Worm (Caenorhabditis elegans): ENCODE data around the gene Y45G12B.2.
A peak's percentile ranks its signal among the peaks of the same experiment; 100 is the strongest.

Y45G12B.2 gene

DNA sequence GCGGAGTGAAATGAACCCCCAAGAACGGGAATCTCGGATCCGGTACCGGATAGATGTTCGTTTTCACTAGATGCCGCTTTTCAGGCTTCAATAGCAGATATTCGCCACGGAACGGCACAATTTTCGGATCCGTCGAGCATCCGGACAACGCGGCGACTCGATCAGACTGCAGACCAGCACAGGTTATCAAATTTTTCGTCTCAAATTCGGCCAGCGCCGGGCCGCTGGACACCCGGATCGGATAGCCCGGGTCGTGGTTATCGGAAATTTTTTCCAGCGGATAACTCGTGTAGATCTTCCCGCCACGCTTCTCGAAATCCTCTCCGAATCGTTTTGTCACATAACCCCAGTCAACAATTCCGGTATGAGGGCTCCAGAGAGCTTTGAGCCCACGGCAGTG lies 4.1 kb upstream of the Y45G12B.2 start:
- no peak for TF ChIP-seq ama-1 (optimal IDR thresholded peaks at IDR 0.05)
- no peak for TF ChIP-seq ceh-18 (tag; optimal IDR thresholded peaks at IDR 0.05)
- TF ChIP-seq pros-1 (tag; optimal IDR thresholded peaks at IDR 0.05) = no peak
- no peak for TF ChIP-seq unc-86 (tag; optimal IDR thresholded peaks at IDR 0.05)
- no peak for TF ChIP-seq zip-5 (tag; optimal IDR thresholded peaks at IDR 0.05)
- TF ChIP-seq npax-4 (tag; optimal IDR thresholded peaks at IDR 0.05) = no peak
- no peak for TF ChIP-seq odd-2 (tag; optimal IDR thresholded peaks at IDR 0.05)
- no peak for TF ChIP-seq fkh-6 (tag; optimal IDR thresholded peaks at IDR 0.05)
- no peak for TF ChIP-seq sox-4 (tag; optimal IDR thresholded peaks at IDR 0.05)
- no peak for TF ChIP-seq ets-4 (tag; optimal IDR thresholded peaks at IDR 0.05)
- no peak for TF ChIP-seq ceh-19 (GFP tag; optimal IDR thresholded peaks at IDR 0.05)
- no peak for TF ChIP-seq tbx-7 (tag; optimal IDR thresholded peaks at IDR 0.05)
- TF ChIP-seq hlh-6 (tag; optimal IDR thresholded peaks at IDR 0.05) = no peak

DNA sequence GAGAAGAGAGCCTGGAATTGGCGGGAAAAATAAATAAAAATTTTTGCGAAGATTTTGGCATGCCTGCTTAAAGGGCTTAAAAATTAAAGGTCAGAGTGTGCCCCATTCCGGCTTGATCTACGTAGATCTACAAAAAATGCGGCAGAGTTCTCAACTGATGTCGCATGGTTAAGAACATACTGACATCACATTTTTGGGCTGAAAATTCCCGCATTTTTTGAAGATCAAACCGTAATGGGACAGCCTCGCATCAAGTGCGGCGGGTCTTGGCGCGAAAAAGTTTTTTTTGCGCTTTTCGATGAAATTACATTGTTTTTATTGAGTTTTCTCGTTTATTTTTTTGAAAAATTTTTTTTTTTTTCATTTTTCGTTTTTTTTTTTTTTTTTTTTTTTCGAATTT lies 3.6 kb upstream of the Y45G12B.2 start:
- no peak for TF ChIP-seq ceh-48 (tag; optimal IDR thresholded peaks at IDR 0.05)

DNA sequence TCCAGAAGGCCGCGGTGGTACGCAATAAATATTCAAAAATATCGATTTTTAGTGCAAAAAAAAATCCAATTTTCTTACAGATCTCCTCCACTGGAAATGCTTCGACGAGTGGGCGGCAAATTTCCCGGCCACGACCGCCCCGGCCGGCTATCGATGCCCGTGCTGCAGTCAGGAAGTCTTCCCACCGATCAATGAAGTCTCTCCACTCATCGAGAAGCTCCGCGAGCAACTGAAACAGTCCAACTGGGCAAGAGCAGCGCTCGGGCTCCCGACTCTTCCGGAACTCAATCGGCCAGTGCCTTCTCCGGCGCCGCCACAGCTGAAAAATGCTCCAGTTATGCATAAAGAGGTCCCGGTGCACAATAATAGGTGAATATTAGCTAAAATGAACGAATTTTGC lies 1.4 kb downstream of the Y45G12B.2 start, which contains the start of gene Y45G12B.3:
TSS of gene Y45G12B.3 (minus strand) at position 320 of the 400 bp plus-strand sequence.
- TF ChIP-seq pros-1 (tag; optimal IDR thresholded peaks at IDR 0.05) (no peak), che-1 (tag; optimal IDR thresholded peaks at IDR 0.05) (no peak), syd-9 (tag; optimal IDR thresholded peaks at IDR 0.05) (no peak), pqm-1 (tag; optimal IDR thresholded peaks at IDR 0.05) (no peak), Y22D7AL.16 (tag; optimal IDR thresholded peaks at IDR 0.05) (no peak), ref-2 (tag; optimal IDR thresholded peaks at IDR 0.05) (no peak), ceh-9 (tag; optimal IDR thresholded peaks at IDR 0.05) (no peak), C38D4.7 (GFP tag; optimal IDR thresholded peaks at IDR 0.05) (no peak)

DNA sequence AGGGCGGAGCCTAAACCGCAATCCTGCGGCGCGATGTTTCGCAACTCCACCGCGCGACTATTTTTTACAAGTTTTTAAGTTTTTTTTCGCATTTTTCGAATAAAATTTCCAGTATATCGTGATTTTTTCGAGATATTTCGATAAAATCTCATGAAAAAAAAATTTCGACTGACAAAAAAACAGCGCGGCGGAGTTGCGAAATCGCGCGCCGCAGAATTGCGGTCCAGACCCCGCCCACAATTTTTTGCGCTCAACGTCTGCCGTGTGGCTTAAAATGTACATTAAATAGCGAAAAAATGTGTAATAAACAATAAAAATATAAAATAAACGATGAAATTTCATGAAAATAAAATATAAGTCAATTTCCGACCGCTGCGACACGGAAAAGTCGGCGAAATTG lies 3.1 kb downstream of the Y45G12B.2 start:
- TF ChIP-seq K02D7.2 (tag; optimal IDR thresholded peaks at IDR 0.05) (no peak), zip-5 (tag; optimal IDR thresholded peaks at IDR 0.05) (peak; percentile 20), ttx-3 (tag; optimal IDR thresholded peaks at IDR 0.05) (peak; percentile 34), unc-86 (tag; optimal IDR thresholded peaks at IDR 0.05) (peak; percentile 40), elt-2 (tag; optimal IDR thresholded peaks at IDR 0.05) (peak; percentile 8), Y22D7AL.16 (tag; optimal IDR thresholded peaks at IDR 0.05) (no peak)

DNA sequence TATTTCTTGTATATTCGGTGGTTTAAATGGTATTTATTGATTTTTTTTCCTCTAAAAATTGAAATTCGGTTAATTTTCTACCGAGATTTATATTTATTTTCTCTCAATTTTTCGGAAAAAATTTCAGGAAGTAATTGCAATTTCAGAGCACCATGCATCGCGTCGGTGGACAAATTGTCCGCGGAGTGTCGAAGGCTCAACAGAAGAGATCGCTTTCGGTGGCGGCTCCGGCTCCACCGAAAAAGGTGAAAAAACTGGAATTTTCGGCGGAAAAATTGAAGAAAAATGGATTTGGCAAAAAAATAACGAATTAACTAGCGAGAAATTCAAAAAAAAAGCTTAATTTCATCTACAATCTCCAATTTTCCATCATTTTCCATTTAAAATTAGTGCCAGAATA lies 4.3 kb downstream of the Y45G12B.2 start, which contains the start of gene nuo-5:
TSS of gene nuo-5 (plus strand) at position 147 of the 400 bp plus-strand sequence.
- TF ChIP-seq ceh-31 (tag; optimal IDR thresholded peaks at IDR 0.05) (no peak), che-1 (tag; optimal IDR thresholded peaks at IDR 0.05) (no peak), sdc-2 (tag; optimal IDR thresholded peaks at IDR 0.05) (no peak), hlh-30 (tag; optimal IDR thresholded peaks at IDR 0.05; ENCODE audit: insufficient read depth) (no peak), pros-1 (tag; optimal IDR thresholded peaks at IDR 0.05) (no peak), K02D7.2 (tag; optimal IDR thresholded peaks at IDR 0.05) (no peak), ceh-45 (GFP tag; IDR thresholded peaks at IDR 0.05) (no peak), nhr-232 (tag; optimal IDR thresholded peaks at IDR 0.05) (no peak), ceh-9 (tag; optimal IDR thresholded peaks at IDR 0.05) (no peak), syd-9 (tag; optimal IDR thresholded peaks at IDR 0.05) (no peak), pax-1 (tag; optimal IDR thresholded peaks at IDR 0.05) (no peak), C38D4.7 (GFP tag; optimal IDR thresholded peaks at IDR 0.05) (no peak), pag-3 (tag; optimal IDR thresholded peaks at IDR 0.05; ENCODE audit: borderline replicate concordance) (no peak), ceh-19 (GFP tag; optimal IDR thresholded peaks at IDR 0.05) (no peak)

DNA sequence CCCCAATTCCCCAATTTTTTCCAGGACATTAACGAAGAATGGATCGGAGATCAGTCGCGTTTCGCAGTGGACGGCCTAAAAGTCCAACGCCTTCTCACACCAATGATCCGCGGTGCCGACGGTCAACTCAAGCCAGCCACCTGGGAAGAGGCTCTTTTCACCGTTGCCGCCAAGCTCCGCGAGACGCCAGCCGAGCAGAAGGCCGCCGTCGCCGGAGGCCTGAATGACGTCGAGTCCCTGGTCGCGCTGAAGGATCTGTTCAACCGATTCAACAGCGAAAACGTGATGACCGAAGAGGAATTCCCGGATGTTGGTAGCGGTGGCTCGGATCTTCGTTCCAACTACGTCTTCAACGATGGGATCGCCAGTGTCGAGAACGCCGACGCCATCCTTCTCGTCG lies 8.3 kb downstream of the Y45G12B.2 start:
- TF ChIP-seq elt-4 (tag; optimal IDR thresholded peaks at IDR 0.05) (peak; percentile 7), odd-2 (tag; optimal IDR thresholded peaks at IDR 0.05) (no peak)
